Fruit fly (Drosophila melanogaster) whole organism, wandering third instar larva: ENCODE data around the gene CG17010.

Experiments
- Abd-B ChIP-seq: fragments of >200 bp; optimal IDR thresholded peaks from 2 replicates; lab custom pipeline; 2017; ENCODE audit warnings: missing biosample characterization, missing genetic modification characterization
- CG32264 ChIP-seq: fragments of 200-800 bp; sonication (Bioruptor generic); optimal IDR thresholded peaks from 2 replicates; lab custom pipeline; 2016; ENCODE audit warnings: missing biosample characterization, missing genetic modification characterization
- CG9705 ChIP-seq: fragments of 200-800 bp; sonication (Bioruptor generic); optimal IDR thresholded peaks from 2 replicates; lab custom pipeline; 2018; ENCODE audit warnings: missing biosample characterization, mild to moderate bottlenecking, missing genetic modification characterization
- CrebA ChIP-seq: fragments of 200-800 bp; sonication (Bioruptor generic); optimal IDR thresholded peaks from 2 replicates; lab custom pipeline; 2016; ENCODE audit warnings: missing biosample characterization, mild to moderate bottlenecking, missing genetic modification characterization, borderline replicate concordance
- Dfd ChIP-seq: fragments of >200 bp; optimal IDR thresholded peaks from 2 replicates; lab custom pipeline; 2017; ENCODE audit warnings: missing biosample characterization, missing genetic modification characterization
- Dif ChIP-seq: fragments of 200-275, 200-300 bp; sonication (Bioruptor generic); optimal IDR thresholded peaks from 2 replicates; lab custom pipeline; 2018; ENCODE audit warnings: missing biosample characterization, missing genetic modification characterization; ENCODE audit not compliant: partially characterized antibody
- GATAd ChIP-seq: sonication (Bioruptor generic); optimal IDR thresholded peaks from 2 replicates; lab custom pipeline; 2016; ENCODE audit warnings: missing biosample characterization, missing genetic modification characterization
- HLH106 ChIP-seq: fragments of 200-800 bp; optimal IDR thresholded peaks from 3 replicates; lab custom pipeline; 2019; ENCODE audit warnings: missing biosample characterization, mild to moderate bottlenecking, missing genetic modification characterization, moderate library complexity
- Hnf4 ChIP-seq: fragments of 200-800 bp; sonication (Bioruptor generic); optimal IDR thresholded peaks from 2 replicates; lab custom pipeline; 2016; ENCODE audit warnings: missing biosample characterization, mild to moderate bottlenecking, missing genetic modification characterization
- Hr78 ChIP-seq: fragments of >200 bp; optimal IDR thresholded peaks from 2 replicates; lab custom pipeline; 2017; ENCODE audit warnings: missing biosample characterization, missing genetic modification characterization
- Hr83 ChIP-seq: fragments of 200-300 bp; sonication (Bioruptor generic); optimal IDR thresholded peaks from 2 replicates; lab custom pipeline; 2016; ENCODE audit warnings: missing biosample characterization, mild to moderate bottlenecking, missing genetic modification characterization, moderate library complexity; ENCODE audit not compliant: poor library complexity, severe bottlenecking
- Jra ChIP-seq: sonication (Bioruptor generic); optimal IDR thresholded peaks from 2 replicates; lab custom pipeline; 2016; ENCODE audit warnings: missing biosample characterization, missing genetic modification characterization
- Mio ChIP-seq: sonication (Bioruptor generic); optimal IDR thresholded peaks from 2 replicates; lab custom pipeline; 2016; ENCODE audit warnings: missing biosample characterization, missing genetic modification characterization
- Myc ChIP-seq: fragments of >200 bp; optimal IDR thresholded peaks from 2 replicates; lab custom pipeline; 2017
- N ChIP-seq: fragments of >200 bp; optimal IDR thresholded peaks from 2 replicates; lab custom pipeline; 2018; ENCODE audit warnings: missing biosample characterization, missing external identifiers, missing genetic modification characterization
- OdsH ChIP-seq: fragments of 200-800 bp; sonication (Bioruptor generic); optimal IDR thresholded peaks from 2 replicates; lab custom pipeline; 2016; ENCODE audit warnings: missing biosample characterization, mild to moderate bottlenecking, missing genetic modification characterization
- Rel ChIP-seq, 2 experiments: fragments of 200-800 bp; sonication (Bioruptor generic) in 1 of 2; optimal IDR thresholded peaks; 2 replicates in 1 of 2; 3 replicates in 1 of 2; lab custom pipeline; 2016 to 2019; ENCODE audit warnings: mild to moderate bottlenecking in 2 of 2, missing biosample characterization in 2 of 2, missing genetic modification characterization in 2 of 2, moderate library complexity in 1 of 2
- Sp1 ChIP-seq: fragments of 200-800 bp; sonication (Bioruptor generic); optimal IDR thresholded peaks from 3 replicates; lab custom pipeline; 2019; ENCODE audit warnings: missing biosample characterization, mild to moderate bottlenecking, missing genetic modification characterization, moderate library complexity
- Vsx2 ChIP-seq: fragments of 200-300, 225-300 bp; sonication (Bioruptor generic); optimal IDR thresholded peaks from 2 replicates; lab custom pipeline; 2018; ENCODE audit warnings: missing biosample characterization, missing genetic modification characterization; ENCODE audit not compliant: partially characterized antibody
- br ChIP-seq: fragments of 200-800 bp; sonication (Bioruptor generic); optimal IDR thresholded peaks from 2 replicates; lab custom pipeline; 2016; ENCODE audit warnings: missing biosample characterization, missing genetic modification characterization
- brk ChIP-seq: fragments of 200-800 bp; sonication (Bioruptor generic); optimal IDR thresholded peaks from 2 replicates; lab custom pipeline; 2016; ENCODE audit warnings: missing biosample characterization, mild to moderate bottlenecking, missing genetic modification characterization
- dl ChIP-seq, 2 experiments: fragments of 175-275, 200-275 bp in 1 of 2; fragments of 200-275 bp in 1 of 2; sonication (Bioruptor generic); optimal IDR thresholded peaks; lab custom pipeline; 2018; ENCODE audit warnings: mild to moderate bottlenecking in 2 of 2, missing biosample characterization in 2 of 2, missing genetic modification characterization in 2 of 2, moderate library complexity in 2 of 2; ENCODE audit not compliant: partially characterized antibody in 2 of 2, insufficient read depth in 1 of 2
- dmrt93B ChIP-seq: fragments of 200-800 bp; sonication (Bioruptor generic); optimal IDR thresholded peaks from 2 replicates; lab custom pipeline; 2018; ENCODE audit warnings: missing biosample characterization, mild to moderate bottlenecking, missing genetic modification characterization
- dsf ChIP-seq: sonication (Bioruptor generic); optimal IDR thresholded peaks from 2 replicates; lab custom pipeline; 2016; ENCODE audit warnings: missing biosample characterization, missing genetic modification characterization, borderline replicate concordance
- ey ChIP-seq: fragments of 200-800 bp; sonication (Bioruptor generic); optimal IDR thresholded peaks from 2 replicates; lab custom pipeline; 2016; ENCODE audit warnings: missing biosample characterization, missing genetic modification characterization
- foxo ChIP-seq, 2 experiments: fragments of 200-800 bp; sonication (Bioruptor generic); optimal IDR thresholded peaks; 2 replicates in 1 of 2; 3 replicates in 1 of 2; lab custom pipeline; 2016 to 2017; ENCODE audit warnings: missing biosample characterization in 2 of 2, missing genetic modification characterization in 2 of 2
- fru ChIP-seq: fragments of 200-800 bp; sonication (Bioruptor generic); optimal IDR thresholded peaks from 3 replicates; lab custom pipeline; 2016; ENCODE audit warnings: missing biosample characterization, mild to moderate bottlenecking, missing genetic modification characterization
- h ChIP-seq: fragments of 200-800 bp; sonication (Bioruptor generic); optimal IDR thresholded peaks from 3 replicates; lab custom pipeline; 2016; ENCODE audit warnings: missing biosample characterization, mild to moderate bottlenecking, missing genetic modification characterization
- jim ChIP-seq: fragments of 175-275, 200-325 bp; sonication (Bioruptor generic); optimal IDR thresholded peaks from 2 replicates; lab custom pipeline; 2016; ENCODE audit warnings: missing biosample characterization, mild to moderate bottlenecking, missing genetic modification characterization
- lola ChIP-seq: fragments of >200 bp; optimal IDR thresholded peaks from 2 replicates; lab custom pipeline; 2017; ENCODE audit warnings: missing biosample characterization, missing genetic modification characterization
- psq ChIP-seq: fragments of 200-800 bp; sonication (Bioruptor generic); optimal IDR thresholded peaks from 3 replicates; lab custom pipeline; 2017; ENCODE audit warnings: missing biosample characterization, mild to moderate bottlenecking, missing genetic modification characterization, moderate library complexity
- rgr ChIP-seq: fragments of 200-800 bp; sonication (Bioruptor generic); optimal IDR thresholded peaks from 3 replicates; lab custom pipeline; 2016; ENCODE audit warnings: missing biosample characterization, mild to moderate bottlenecking, missing genetic modification characterization
- sage ChIP-seq: fragments of 200-800 bp; sonication (Bioruptor generic); optimal IDR thresholded peaks from 2 replicates; lab custom pipeline; 2016; ENCODE audit warnings: missing biosample characterization, mild to moderate bottlenecking, missing genetic modification characterization
- sv ChIP-seq: fragments of 200-800 bp; sonication (Bioruptor generic); optimal IDR thresholded peaks from 3 replicates; lab custom pipeline; 2016; ENCODE audit warnings: missing biosample characterization, missing genetic modification characterization
- tai ChIP-seq: sonication (Bioruptor generic); optimal IDR thresholded peaks from 2 replicates; lab custom pipeline; 2016; ENCODE audit warnings: missing biosample characterization, missing genetic modification characterization
- usp ChIP-seq: fragments of >200 bp; optimal IDR thresholded peaks from 2 replicates; lab custom pipeline; 2017; ENCODE audit warnings: missing biosample characterization, missing genetic modification characterization
- woc ChIP-seq: sonication (Bioruptor generic); optimal IDR thresholded peaks from 2 replicates; lab custom pipeline; 2016; ENCODE audit warnings: missing biosample characterization, mild to moderate bottlenecking, missing genetic modification characterization

CG17010 gene

dm6 chr2L:12371740-12372139 is 15.5 kb downstream of the CG17010 start:
- TF ChIP-seq foxo (GFP tag; optimal IDR thresholded peaks at IDR 0.05; lab: Kevin White, UChicago), result no peak
- no peak for TF ChIP-seq Dfd
- no peak for TF ChIP-seq sv (GFP tag; lab: Kevin White, UChicago)
- TF ChIP-seq Vsx2 (GFP tag; lab: Kevin White, UChicago), result no peak
- TF ChIP-seq Hnf4 (GFP tag; lab: Kevin White, UChicago), result no peak
- no peak for TF ChIP-seq N (GFP tag; lab: Kevin White, UChicago)
- TF ChIP-seq br (GFP tag; lab: Kevin White, UChicago), result no peak
- no peak for TF ChIP-seq OdsH (GFP tag; lab: Kevin White, UChicago)
- TF ChIP-seq Mio, result no peak
- TF ChIP-seq HLH106, result no peak
- TF ChIP-seq ey (GFP tag; lab: Kevin White, UChicago), result no peak
- no peak for TF ChIP-seq Hr83 (GFP tag; lab: Kevin White, UChicago)
- TF ChIP-seq h (GFP tag; lab: Kevin White, UChicago), result no peak
- no peak for TF ChIP-seq brk (GFP tag; lab: Kevin White, UChicago)
- no peak for TF ChIP-seq dmrt93B (GFP tag; lab: Kevin White, UChicago)
- TF ChIP-seq CrebA (GFP tag; lab: Kevin White, UChicago), result no peak
- TF ChIP-seq dsf (GFP tag; lab: Kevin White, UChicago), result no peak

- peak; percentile 57 for TF ChIP-seq rgr
- no peak for TF ChIP-seq Jra
- peak; percentile 40 for TF ChIP-seq fru (GFP tag; lab: Kevin White, UChicago)
- TF ChIP-seq tai (GFP tag; lab: Kevin White, UChicago), result no peak
- no peak for TF ChIP-seq sage
- TF ChIP-seq psq (GFP tag; lab: Kevin White, UChicago), result no peak
- TF ChIP-seq Hr78 (GFP tag; lab: Kevin White, UChicago), result no peak
- TF ChIP-seq ey (GFP tag; lab: Kevin White, UChicago), result no peak
- no peak for TF ChIP-seq CG9705 (GFP tag; lab: Kevin White, UChicago)
- TF ChIP-seq Sp1 (GFP tag; lab: Kevin White, UChicago), result no peak
- no peak for TF ChIP-seq Myc (lab: Kevin White, UChicago)
- peak; percentile 40 for TF ChIP-seq jim (GFP tag; lab: Kevin White, UChicago)
- peak; percentile 36 for TF ChIP-seq Hnf4 (GFP tag; lab: Kevin White, UChicago)
- TF ChIP-seq N (GFP tag; lab: Kevin White, UChicago), result no peak
- TF ChIP-seq br (GFP tag; lab: Kevin White, UChicago), result no peak
- TF ChIP-seq GATAd (GFP tag; lab: Kevin White, UChicago), result no peak
- no peak for TF ChIP-seq CrebA (GFP tag; lab: Kevin White, UChicago)
- peak; percentile 56 for TF ChIP-seq h (GFP tag; lab: Kevin White, UChicago)
- TF ChIP-seq usp (GFP tag; lab: Kevin White, UChicago), result no peak
- peak; percentile 56 for TF ChIP-seq OdsH (GFP tag; lab: Kevin White, UChicago)
- no peak for TF ChIP-seq Abd-B (GFP tag; lab: Kevin White, UChicago)
- no peak for TF ChIP-seq lola (GFP tag; lab: Kevin White, UChicago)
- no peak for TF ChIP-seq Dif (GFP tag; lab: Kevin White, UChicago)
- TF ChIP-seq Vsx2 (GFP tag; lab: Kevin White, UChicago), result no peak
- no peak for TF ChIP-seq woc (GFP tag; lab: Kevin White, UChicago)
- no peak for TF ChIP-seq Dfd
- TF ChIP-seq Hr83 (GFP tag; lab: Kevin White, UChicago), result peak; percentile 93
- no peak for TF ChIP-seq Mio
- TF ChIP-seq CG32264 (GFP tag; lab: Kevin White, UChicago), result no peak
- peak; percentile 34 for TF ChIP-seq brk (GFP tag; lab: Kevin White, UChicago)
- TF ChIP-seq sv (GFP tag; lab: Kevin White, UChicago), result no peak
- TF ChIP-seq Rel (GFP tag; optimal IDR thresholded peaks at IDR 0.05; lab: Kevin White, UChicago), result no peak
- TF ChIP-seq Rel (tag; optimal IDR thresholded peaks at IDR 0.05; lab: Kevin White, UChicago), result no peak
- no peak for TF ChIP-seq dl (GFP tag; optimal IDR thresholded peaks at IDR 0.05; lab: Kevin White, UChicago; ENCODE audit: insufficient read depth in 1 of 2, partially characterized antibody in 2 of 2)
- no peak for TF ChIP-seq dmrt93B (GFP tag; lab: Kevin White, UChicago)
- peak in 1 of 2 experiments; percentile 19 for TF ChIP-seq foxo (GFP tag; optimal IDR thresholded peaks at IDR 0.05; lab: Kevin White, UChicago)
Measured at dm6 chr2L:12372436-12372835, 16.2 kb downstream of the CG17010 start.
